Fruit fly (Drosophila melanogaster) whole organism, embryonic: ENCODE measurements around the gene Mec2.
A peak's percentile ranks its signal among the peaks of the same experiment; 100 is the strongest.

Experiments
- Antp ChIP-seq: fragments of 200-800 bp; sonication (Bioruptor generic); optimal IDR thresholded peaks from 3 replicates; lab custom pipeline; 2016; ENCODE audit warnings: missing biosample characterization, missing genetic modification characterization
- BtbVII ChIP-seq: fragments of 200-800 bp; sonication (Bioruptor generic); optimal IDR thresholded peaks from 3 replicates; lab custom pipeline; 2017; ENCODE audit warnings: missing biosample characterization, mild to moderate bottlenecking, missing genetic modification characterization
- CG10366 ChIP-seq: fragments of 200-800 bp; sonication (Bioruptor generic); IDR thresholded peaks from 2 replicates; pipeline ENCODE4 v1.3.6; 2022; ENCODE audit warnings: missing biosample characterization, missing genetic modification characterization
- CG11504 ChIP-seq: fragments of 200-800 bp; sonication (Bioruptor generic); optimal IDR thresholded peaks from 3 replicates; lab custom pipeline; 2019; ENCODE audit warnings: missing biosample characterization, mild to moderate bottlenecking, missing genetic modification characterization, moderate library complexity
- CG12236 ChIP-seq: fragments of 200-800 bp; sonication (Bioruptor generic); optimal IDR thresholded peaks from 2 replicates; lab custom pipeline; 2016; ENCODE audit warnings: missing biosample characterization, missing genetic modification characterization
- CG14014 ChIP-seq: fragments of 200-800 bp; sonication (Bioruptor generic); IDR thresholded peaks from 2 replicates; pipeline ENCODE4 v1.3.6; 2022; ENCODE audit warnings: missing biosample characterization, missing genetic modification characterization
- CG15011 ChIP-seq: fragments of 200-800 bp; sonication (Bioruptor generic); optimal IDR thresholded peaks from 3 replicates; lab custom pipeline; 2018; ENCODE audit warnings: missing biosample characterization, mild to moderate bottlenecking, missing genetic modification characterization
- CG15269 ChIP-seq: fragments of 200-800 bp; sonication (Bioruptor generic); optimal IDR thresholded peaks from 2 replicates; lab custom pipeline; 2018; ENCODE audit warnings: missing biosample characterization, mild to moderate bottlenecking, missing genetic modification characterization, moderate library complexity
- CG1647 ChIP-seq: fragments of 200-800 bp; sonication (Bioruptor generic); optimal IDR thresholded peaks from 3 replicates; lab custom pipeline; 2016; ENCODE audit warnings: missing biosample characterization, missing genetic modification characterization
- CG17385 ChIP-seq: fragments of 200-800 bp; sonication (Bioruptor generic); optimal IDR thresholded peaks from 3 replicates; lab custom pipeline; 2018; ENCODE audit warnings: missing biosample characterization, mild to moderate bottlenecking, missing genetic modification characterization
- CG2678 ChIP-seq: fragments of 200-800 bp; sonication (Bioruptor generic); optimal IDR thresholded peaks from 3 replicates; lab custom pipeline; 2019; ENCODE audit warnings: missing biosample characterization, mild to moderate bottlenecking, missing genetic modification characterization, moderate library complexity
- CG30020 ChIP-seq: fragments of 200-800 bp; optimal IDR thresholded peaks from 2 replicates; lab custom pipeline; 2019; ENCODE audit warnings: missing biosample characterization, mild to moderate bottlenecking, missing genetic modification characterization, moderate library complexity
- CG3163 ChIP-seq: fragments of 200-800 bp; sonication (Bioruptor generic); optimal IDR thresholded peaks from 3 replicates; lab custom pipeline; 2016; ENCODE audit warnings: missing biosample characterization, missing genetic modification characterization
- CG3407 ChIP-seq: fragments of 200-800 bp; sonication (Bioruptor generic); optimal IDR thresholded peaks from 2 replicates; lab custom pipeline; 2018; ENCODE audit warnings: missing biosample characterization, mild to moderate bottlenecking, missing genetic modification characterization
- CG4820 ChIP-seq: fragments of 200-800 bp; sonication (Bioruptor generic); optimal IDR thresholded peaks from 3 replicates; lab custom pipeline; 2016; ENCODE audit warnings: missing biosample characterization, missing genetic modification characterization
- CG5245 ChIP-seq: fragments of 200-800 bp; sonication (Bioruptor generic); optimal IDR thresholded peaks from 3 replicates; lab custom pipeline; 2016; ENCODE audit warnings: missing biosample characterization, missing genetic modification characterization
- CG7556 ChIP-seq: fragments of 200-800 bp; sonication (Bioruptor generic); optimal IDR thresholded peaks from 2 replicates; lab custom pipeline; 2017; ENCODE audit warnings: missing biosample characterization, mild to moderate bottlenecking, missing genetic modification characterization
- CG8924 ChIP-seq: fragments of 200-800 bp; optimal IDR thresholded peaks from 3 replicates; lab custom pipeline; 2019; ENCODE audit warnings: missing biosample characterization, mild to moderate bottlenecking, missing genetic modification characterization, moderate library complexity
- CG9932 ChIP-seq: fragments of 200-800 bp; sonication (Bioruptor generic); IDR thresholded peaks from 2 replicates; pipeline ENCODE4 v1.3.6; 2022; ENCODE audit warnings: missing biosample characterization, missing genetic modification characterization
- D19A ChIP-seq: fragments of 200-800 bp; optimal IDR thresholded peaks from 3 replicates; lab custom pipeline; 2019; ENCODE audit warnings: missing biosample characterization, mild to moderate bottlenecking, missing genetic modification characterization, moderate library complexity
- D19B ChIP-seq: fragments of 200-800 bp; sonication (Bioruptor generic); optimal IDR thresholded peaks from 2 replicates; lab custom pipeline; 2017; ENCODE audit warnings: missing biosample characterization, mild to moderate bottlenecking, missing genetic modification characterization
- Dll ChIP-seq: fragments of 200-800 bp; sonication (Bioruptor generic); IDR thresholded peaks from 4 replicates; pipeline ENCODE4 v1.3.6; 2022; ENCODE audit warnings: missing biosample characterization, missing genetic modification characterization; ENCODE audit not compliant: partially characterized antibody
- ERR ChIP-seq: fragments of 200-800 bp; sonication (Bioruptor generic); optimal IDR thresholded peaks from 2 replicates; lab custom pipeline; 2016; ENCODE audit warnings: missing biosample characterization, missing genetic modification characterization
- Ets65A ChIP-seq: fragments of 200-800 bp; sonication (Bioruptor generic); peaks from one replicate; lab custom pipeline; 2016; ENCODE audit warnings: missing biosample characterization, missing genetic modification characterization
- Fer1 ChIP-seq: fragments of 200-800 bp; sonication (Bioruptor generic); optimal IDR thresholded peaks from 2 replicates; lab custom pipeline; 2017; ENCODE audit warnings: missing biosample characterization, mild to moderate bottlenecking, missing genetic modification characterization
- Fer2 ChIP-seq: fragments of 200-800 bp; sonication (Bioruptor generic); optimal IDR thresholded peaks from 2 replicates; lab custom pipeline; 2018; ENCODE audit warnings: missing biosample characterization, mild to moderate bottlenecking, missing genetic modification characterization, moderate library complexity
- Hr39 ChIP-seq: fragments of >200 bp; optimal IDR thresholded peaks from 2 replicates; lab custom pipeline; 2017
- PHDP ChIP-seq: fragments of 200-800 bp; sonication (Bioruptor generic); optimal IDR thresholded peaks from 3 replicates; lab custom pipeline; 2018; ENCODE audit warnings: missing biosample characterization, mild to moderate bottlenecking, missing genetic modification characterization, moderate library complexity
- Side ChIP-seq: fragments of 200-800 bp; sonication (Bioruptor generic); optimal IDR thresholded peaks from 2 replicates; lab custom pipeline; 2016; ENCODE audit warnings: missing biosample characterization, missing genetic modification characterization
- Six4 ChIP-seq: fragments of 200-800 bp; sonication (Bioruptor generic); optimal IDR thresholded peaks from 2 replicates; lab custom pipeline; 2016; ENCODE audit warnings: missing biosample characterization, missing genetic modification characterization
- Sry-β ChIP-seq: fragments of 200-800 bp; sonication (Bioruptor generic); optimal IDR thresholded peaks from 2 replicates; lab custom pipeline; 2018; ENCODE audit warnings: missing biosample characterization, mild to moderate bottlenecking, missing genetic modification characterization, moderate library complexity
- Stat92E ChIP-seq, 3 experiments: fragments of >200 bp in 2 of 3; fragments of 200-800 bp in 1 of 3; sonication (Bioruptor generic) in 1 of 3; optimal IDR thresholded peaks; 2 replicates each; lab custom pipeline; 2017 to 2019; ENCODE audit warnings: missing biosample characterization in 3 of 3, missing genetic modification characterization in 3 of 3, mild to moderate bottlenecking in 1 of 3, moderate library complexity in 1 of 3
- Trl ChIP-seq, 3 experiments: fragments of >200 bp in 2 of 3; fragments of 200-800 bp in 1 of 3; sonication (Bioruptor generic) in 1 of 3; optimal IDR thresholded peaks; 2 replicates in 1 of 3; 3 replicates in 2 of 3; lab custom pipeline; 2016 to 2017; ENCODE audit warnings: missing biosample characterization in 1 of 3, missing genetic modification characterization in 1 of 3
- al ChIP-seq: fragments of 200-800 bp; sonication (Bioruptor generic); IDR thresholded peaks from 2 replicates; pipeline ENCODE4 v1.3.6; 2022; ENCODE audit warnings: missing biosample characterization, missing genetic modification characterization
- ara ChIP-seq: fragments of 200-800 bp; sonication (Bioruptor generic); IDR thresholded peaks from 2 replicates; pipeline ENCODE4 v1.3.6; 2022; ENCODE audit warnings: missing biosample characterization, missing genetic modification characterization
- bowl ChIP-seq: fragments of 200-800 bp; sonication (Bioruptor generic); IDR thresholded peaks from 2 replicates; pipeline ENCODE4 v1.3.6; 2022; ENCODE audit warnings: missing biosample characterization, missing genetic modification characterization
- corto ChIP-seq: fragments of 200-800 bp; sonication (Bioruptor generic); optimal IDR thresholded peaks from 2 replicates; lab custom pipeline; 2016; ENCODE audit warnings: missing biosample characterization, mild to moderate bottlenecking, missing genetic modification characterization, moderate library complexity
- crol ChIP-seq: fragments of 200-800 bp; sonication (Bioruptor generic); IDR thresholded peaks from 2 replicates; pipeline ENCODE4 v1.3.6; 2022; ENCODE audit warnings: missing biosample characterization, missing genetic modification characterization
- cwo ChIP-seq: fragments of 200-800 bp; sonication (Bioruptor generic); optimal IDR thresholded peaks from 3 replicates; lab custom pipeline; 2017; ENCODE audit warnings: missing biosample characterization, missing genetic modification characterization, mild to moderate bottlenecking, moderate library complexity, missing genetic modification reagents
- gcm ChIP-seq: fragments of 200-800 bp; sonication (Bioruptor generic); optimal IDR thresholded peaks from 2 replicates; lab custom pipeline; 2019; ENCODE audit warnings: missing biosample characterization, mild to moderate bottlenecking, missing genetic modification characterization, moderate library complexity
- gem ChIP-seq: fragments of 200-800 bp; sonication (Bioruptor generic); optimal IDR thresholded peaks from 2 replicates; lab custom pipeline; 2019; ENCODE audit warnings: missing biosample characterization, mild to moderate bottlenecking, missing genetic modification characterization, moderate library complexity
- jigr1 ChIP-seq: fragments of 200-800 bp; sonication (Bioruptor generic); IDR thresholded peaks from 3 replicates; pipeline ENCODE4 v1.3.6; 2022; ENCODE audit warnings: missing biosample characterization, missing genetic modification characterization
- lilli ChIP-seq: fragments of 200-800 bp; sonication (Bioruptor generic); optimal IDR thresholded peaks from 3 replicates; lab custom pipeline; 2016; ENCODE audit warnings: missing biosample characterization, missing genetic modification characterization
- maf-S ChIP-seq: fragments of 200-800 bp; sonication (Bioruptor generic); optimal IDR thresholded peaks from 2 replicates; lab custom pipeline; 2016; ENCODE audit warnings: missing biosample characterization, missing genetic modification characterization
- mld ChIP-seq: fragments of 200-800 bp; sonication (Bioruptor generic); IDR thresholded peaks from 3 replicates; pipeline ENCODE4 v1.3.6; 2022; ENCODE audit warnings: missing biosample characterization, missing genetic modification characterization; ENCODE audit not compliant: partially characterized antibody
- nmo ChIP-seq: fragments of 200-800 bp; sonication (Bioruptor generic); optimal IDR thresholded peaks from 2 replicates; lab custom pipeline; 2018; ENCODE audit warnings: missing biosample characterization, mild to moderate bottlenecking, missing genetic modification characterization, moderate library complexity
- sd ChIP-seq: fragments of 200-800 bp; sonication (Bioruptor generic); optimal IDR thresholded peaks from 3 replicates; lab custom pipeline; 2018; ENCODE audit warnings: missing biosample characterization, mild to moderate bottlenecking, missing genetic modification characterization, moderate library complexity
- unc-4 ChIP-seq: fragments of 200-800 bp; sonication (Bioruptor generic); IDR thresholded peaks from 2 replicates; pipeline ENCODE4 v1.3.6; 2022; ENCODE audit warnings: missing biosample characterization, missing genetic modification characterization; ENCODE audit not compliant: partially characterized antibody
- wek ChIP-seq: fragments of 200-800 bp; sonication (Bioruptor generic); optimal IDR thresholded peaks from 3 replicates; lab custom pipeline; 2018; ENCODE audit warnings: missing biosample characterization, mild to moderate bottlenecking, missing genetic modification characterization, moderate library complexity
- wor ChIP-seq: fragments of 200-800 bp; sonication (Bioruptor generic); IDR thresholded peaks from 2 replicates; pipeline ENCODE4 v1.3.6; 2022; ENCODE audit warnings: missing biosample characterization, missing genetic modification characterization
- z ChIP-seq: fragments of 200-800 bp; sonication (Bioruptor generic); IDR thresholded peaks from 3 replicates; pipeline ENCODE4 v1.3.6; 2022; ENCODE audit warnings: missing biosample characterization, missing genetic modification characterization

Mec2 gene

dm6 chrX:19174092-19174491 is 13.7 kb upstream of the Mec2 start (continued):
- TF ChIP-seq cwo (GFP tag; lab: Kevin White, UChicago): no peak
- TF ChIP-seq Fer1: no peak
- TF ChIP-seq wek (GFP tag; lab: Kevin White, UChicago): no peak
- no peak for TF ChIP-seq CG4820
- peak; percentile 28 for TF ChIP-seq CG2678
- no peak for TF ChIP-seq maf-S (GFP tag; lab: Kevin White, UChicago)
- peak; percentile 12 for TF ChIP-seq lilli (GFP tag; lab: Kevin White, UChicago)
- no peak for TF ChIP-seq ara (GFP tag; lab: Robert Waterston, UW)
- TF ChIP-seq z (GFP tag; lab: Robert Waterston, UW): no peak
- TF ChIP-seq corto (GFP tag; lab: Kevin White, UChicago): no peak
- no peak for TF ChIP-seq CG1647 (GFP tag; lab: Kevin White, UChicago)
- TF ChIP-seq Fer2 (tag; lab: Kevin White, UChicago): no peak
- peak; percentile 8; the same call in 1 of the 2 replicates for TF ChIP-seq CG10366 (GFP tag; lab: Robert Waterston, UW)
- TF ChIP-seq PHDP: peak; percentile 34
- no peak for TF ChIP-seq Dll (GFP tag; lab: Robert Waterston, UW)
- no peak for TF ChIP-seq Side (GFP tag; lab: Kevin White, UChicago)
- TF ChIP-seq CG5245 (GFP tag; lab: Kevin White, UChicago): no peak
- TF ChIP-seq gem (tag; lab: Kevin White, UChicago): peak; percentile 54
- no peak for TF ChIP-seq CG30020
- TF ChIP-seq BtbVII (GFP tag; lab: Kevin White, UChicago): no peak
- TF ChIP-seq D19B (GFP tag; lab: Kevin White, UChicago): peak; percentile 76
- TF ChIP-seq CG12236: no peak
- TF ChIP-seq CG11504 (tag; lab: Kevin White, UChicago): peak; percentile 25
- peak; percentile 24 for TF ChIP-seq nmo (GFP tag; lab: Kevin White, UChicago)
- no peak for TF ChIP-seq Sry-β (GFP tag; lab: Kevin White, UChicago)
- TF ChIP-seq mld: no peak
- TF ChIP-seq unc-4 (GFP tag; lab: Robert Waterston, UW): no peak
- no peak for TF ChIP-seq wor (GFP tag; lab: Robert Waterston, UW)
- TF ChIP-seq CG8924 (tag; lab: Kevin White, UChicago): no peak
- TF ChIP-seq sd: no peak
- no peak for TF ChIP-seq CG17385
- no peak for TF ChIP-seq jigr1 (GFP tag; lab: Robert Waterston, UW)
- TF ChIP-seq CG7556: peak; percentile 42
- no peak for TF ChIP-seq Ets65A (GFP tag; lab: Kevin White, UChicago)
- TF ChIP-seq ERR (GFP tag; lab: Kevin White, UChicago): no peak
- TF ChIP-seq al (GFP tag; lab: Robert Waterston, UW): 0 out of 2 replicates have a peak, but pooled peaks have one; percentile 13
- peak; percentile 43; the same call in 1 of the 2 replicates for TF ChIP-seq CG9932 (GFP tag; lab: Robert Waterston, UW)
- no peak for TF ChIP-seq gcm (GFP tag; lab: Kevin White, UChicago)
- no peak for TF ChIP-seq Six4 (GFP tag; lab: Kevin White, UChicago)
- no peak for TF ChIP-seq CG15011 (GFP tag; lab: Kevin White, UChicago)
- TF ChIP-seq Antp: no peak
- TF ChIP-seq CG3163: no peak
- no peak for TF ChIP-seq Stat92E (GFP tag; optimal IDR thresholded peaks at IDR 0.05; lab: Kevin White, UChicago)
- no peak for TF ChIP-seq bowl
- no peak for TF ChIP-seq Trl (optimal IDR thresholded peaks at IDR 0.05; lab: Kevin White, UChicago)
- no peak for TF ChIP-seq Trl (GFP tag; optimal IDR thresholded peaks at IDR 0.05; lab: Kevin White, UChicago)
- TF ChIP-seq crol (GFP tag; lab: Robert Waterston, UW): no peak
- 0 out of 2 replicates have a peak, but pooled peaks have one; percentile 17 for TF ChIP-seq CG14014 (GFP tag; lab: Robert Waterston, UW)
- TF ChIP-seq Hr39 (lab: Kevin White, UChicago): no peak
- no peak for TF ChIP-seq D19A (tag; lab: Kevin White, UChicago)
- TF ChIP-seq CG3407 (GFP tag; lab: Kevin White, UChicago): no peak
- TF ChIP-seq CG15269: peak; percentile 22
